Worm (Caenorhabditis elegans): ENCODE results near the gene clec-266.

The clec-266 gene

DNA sequence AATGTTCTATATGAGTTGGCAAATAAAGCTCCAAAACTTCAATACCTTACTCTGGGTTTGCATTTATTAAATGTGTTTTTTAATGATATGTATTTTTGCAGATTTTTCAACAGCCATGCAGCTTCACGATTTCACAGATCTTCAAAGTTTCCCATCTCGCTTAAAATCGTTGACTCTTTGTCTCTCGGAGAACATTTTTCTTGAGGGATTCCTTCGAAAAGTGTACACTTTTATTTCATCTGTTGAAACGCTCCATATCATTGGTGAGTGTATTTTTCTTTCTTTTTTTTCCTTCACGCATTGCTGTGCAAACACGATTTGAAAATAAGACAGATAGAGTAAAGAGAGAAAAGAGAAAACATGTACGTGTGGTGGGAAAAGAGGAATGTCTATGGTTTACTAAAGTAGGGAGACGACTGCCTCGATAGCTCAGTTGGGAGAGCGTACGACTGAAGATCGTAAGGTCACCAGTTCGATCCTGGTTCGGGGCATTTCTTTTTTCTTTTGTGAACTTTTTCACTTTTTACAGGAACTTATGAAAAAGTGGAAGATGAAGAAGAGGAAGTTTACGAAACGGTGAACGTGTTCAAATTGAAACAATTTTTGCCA, 29.4 kb downstream of the clec-266 start (continued):
- TF ChIP-seq ceh-88 (GFP tag; IDR thresholded peaks at IDR 0.05) (no peak), nhr-85 (tag) (peak; percentile 77), lir-3 (tag; optimal IDR thresholded peaks at IDR 0.05; ENCODE audit: poor library complexity) (peak; percentile 30)

- no peak for TF ChIP-seq unc-62 (GFP tag; optimal IDR thresholded peaks at IDR 0.05)
- peak; percentile 44 for TF ChIP-seq unc-130 (tag; optimal IDR thresholded peaks at IDR 0.05)
- TF ChIP-seq nhr-71 (tag; optimal IDR thresholded peaks at IDR 0.05) = peak; percentile 74
- TF ChIP-seq nhr-11 (tag; optimal IDR thresholded peaks at IDR 0.05) = no peak
- no peak for TF ChIP-seq dpl-1 (GFP tag; optimal IDR thresholded peaks at IDR 0.05)
- TF ChIP-seq nhr-19 (GFP tag; conservative IDR thresholded peaks at IDR 0.05) = peak; percentile 37
- TF ChIP-seq mdl-1 (tag; optimal IDR thresholded peaks at IDR 0.05) = peak in 1 of 2 experiments; percentile 2
- TF ChIP-seq lin-39 (tag; optimal IDR thresholded peaks at IDR 0.05) = peak; percentile 9
- TF ChIP-seq pag-3 (tag; optimal IDR thresholded peaks at IDR 0.05; ENCODE audit: borderline replicate concordance, insufficient read depth) = peak; percentile 99
- TF ChIP-seq rnt-1 (tag; optimal IDR thresholded peaks at IDR 0.05) = peak; percentile 84
- TF ChIP-seq dsc-1 (tag; optimal IDR thresholded peaks at IDR 0.05) = peak; percentile 33
- no peak for TF ChIP-seq efl-1 (optimal IDR thresholded peaks at IDR 0.05)
- TF ChIP-seq efl-1 (GFP tag; optimal IDR thresholded peaks at IDR 0.05 in 1 of 2) = peak in 1 of 2 experiments; percentile 60
- TF ChIP-seq snu-23 (GFP tag; optimal IDR thresholded peaks at IDR 0.05) = peak; percentile 48
- no peak for TF ChIP-seq C16A3.4 (tag; optimal IDR thresholded peaks at IDR 0.05)
Measured at ce11 chrX:6591674-6592073, 31.0 kb downstream of the clec-266 start.

DNA sequence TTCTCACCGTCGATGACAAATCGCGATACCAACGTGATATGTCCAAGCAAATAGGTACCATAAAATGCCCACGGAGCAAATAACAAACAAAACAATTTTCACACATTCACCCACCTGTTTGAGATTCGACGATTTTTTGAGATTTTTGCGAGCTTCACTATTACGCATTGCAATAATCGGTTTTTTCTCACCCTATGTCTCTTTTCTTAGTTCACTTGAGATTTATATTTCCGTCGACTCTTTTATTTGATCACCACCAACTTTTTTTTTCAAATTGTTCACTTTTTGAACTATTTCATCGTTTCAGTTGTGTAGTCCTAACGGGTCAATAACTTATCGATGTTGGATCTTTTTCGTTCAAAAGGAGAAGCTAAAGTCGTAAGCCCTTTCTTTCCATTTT, 34.2 kb downstream of the clec-266 start, which contains the start of gene fbxl-4:
fbxl-4 (plus strand) TSS at position 301 of the 400 bp plus-strand sequence.
- TF ChIP-seq ztf-11 (tag; optimal IDR thresholded peaks at IDR 0.05) (no peak), ces-1 (GFP tag; optimal IDR thresholded peaks at IDR 0.05) (no peak), ceh-63 (GFP tag; optimal IDR thresholded peaks at IDR 0.05) (no peak), pag-3 (tag; optimal IDR thresholded peaks at IDR 0.05; ENCODE audit: borderline replicate concordance, insufficient read depth) (no peak), unc-130 (tag; optimal IDR thresholded peaks at IDR 0.05) (no peak), nhr-237 (tag; optimal IDR thresholded peaks at IDR 0.05) (no peak), lin-15B (tag; optimal IDR thresholded peaks at IDR 0.05) (no peak), rnt-1 (tag; optimal IDR thresholded peaks at IDR 0.05) (no peak), fkh-4 (tag; optimal IDR thresholded peaks at IDR 0.05; ENCODE audit: borderline replicate concordance) (no peak), egl-27 (tag; optimal IDR thresholded peaks at IDR 0.05) (no peak), ceh-8 (GFP tag; optimal IDR thresholded peaks at IDR 0.05) (no peak), nhr-28 (tag; optimal IDR thresholded peaks at IDR 0.05) (no peak), dsc-1 (tag; optimal IDR thresholded peaks at IDR 0.05) (no peak), snpc-4 (tag; optimal IDR thresholded peaks at IDR 0.05) (no peak), jun-1 (tag; optimal IDR thresholded peaks at IDR 0.05) (no peak), nhr-71 (tag; optimal IDR thresholded peaks at IDR 0.05) (no peak), C16A3.4 (tag; optimal IDR thresholded peaks at IDR 0.05) (no peak)

- TF ChIP-seq nhr-12 (tag; optimal IDR thresholded peaks at IDR 0.05) (no peak), vab-15 (tag; optimal IDR thresholded peaks at IDR 0.05) (no peak), jun-1 (tag; optimal IDR thresholded peaks at IDR 0.05) (no peak), C04F5.9 (tag; optimal IDR thresholded peaks at IDR 0.05) (no peak), nhr-76 (tag; optimal IDR thresholded peaks at IDR 0.05) (no peak), egl-27 (tag; optimal IDR thresholded peaks at IDR 0.05) (no peak), ztf-4 (tag; optimal IDR thresholded peaks at IDR 0.05) (no peak), pqm-1 (tag; optimal IDR thresholded peaks at IDR 0.05) (no peak), rnt-1 (tag; optimal IDR thresholded peaks at IDR 0.05) (no peak), pax-3 (tag; optimal IDR thresholded peaks at IDR 0.05) (no peak), F16B12.6 (tag; optimal IDR thresholded peaks at IDR 0.05) (no peak)
Measured at ce11 chrX:6583385-6583784, 39.3 kb downstream of the clec-266 start.

Data from whole organism, L1 larva.